Fruit fly (Drosophila melanogaster) S2 (cell line): ENCODE results near the gene alpha-Est2.

ENCODE experiments used
- CG8478 ChIP-seq: fragments of >200 bp; optimal IDR thresholded peaks from 2 replicates; lab custom pipeline; 2018
- CTCF ChIP-seq, 2 experiments: fragments of >200 bp; optimal IDR thresholded peaks; 2 replicates each; lab custom pipeline; 2018

alpha-Est2 gene

dm6 chr3R:7515599-7516069 is 26.0 kb upstream of the alpha-Est2 start, which contains the start of gene alpha-Est8:
Gene alpha-Est8, minus strand, starts transcription at chr3R:7515670.
- TF ChIP-seq CG8478 (lab: Kevin White, UChicago) (no peak), CTCF (optimal IDR thresholded peaks at IDR 0.05; lab: Kevin White, UChicago) (no peak)

- TF ChIP-seq CTCF (optimal IDR thresholded peaks at IDR 0.05; lab: Kevin White, UChicago) (no peak), CG8478 (lab: Kevin White, UChicago) (no peak)
These were observed 22.3 kb upstream of the alpha-Est2 start, which contains the start of gene Ubc84D for dm6 chr3R:7519356-7519755. Gene Ubc84D, minus strand, starts transcription at chr3R:7519456.

dm6 chr3R:7522266-7522955 is 19.2 kb upstream of the alpha-Est2 start:
- TF ChIP-seq CTCF (optimal IDR thresholded peaks at IDR 0.05; lab: Kevin White, UChicago) (no peak), CG8478 (lab: Kevin White, UChicago) (no peak)

- no peak for TF ChIP-seq CTCF (optimal IDR thresholded peaks at IDR 0.05; lab: Kevin White, UChicago)
- TF ChIP-seq CG8478 (lab: Kevin White, UChicago), result no peak
These were observed 18.0 kb upstream of the alpha-Est2 start, which contains the start of gene alpha-Est7 for dm6 chr3R:7523594-7523993. Gene alpha-Est7, minus strand, starts transcription at chr3R:7523753.

- TF ChIP-seq CG8478 (lab: Kevin White, UChicago), result no peak
- no peak for TF ChIP-seq CTCF (optimal IDR thresholded peaks at IDR 0.05; lab: Kevin White, UChicago)
These were observed 17.4 kb upstream of the alpha-Est2 start for dm6 chr3R:7524160-7524559.

dm6 chr3R:7528677-7529076 is 12.9 kb upstream of the alpha-Est2 start, which contains the start of gene alpha-Est6:
Gene alpha-Est6, minus strand, starts transcription at chr3R:7528777.
- no peak for TF ChIP-seq CG8478 (lab: Kevin White, UChicago)
- TF ChIP-seq CTCF (optimal IDR thresholded peaks at IDR 0.05; lab: Kevin White, UChicago), result no peak

dm6 chr3R:7530184-7530821 is 11.3 kb upstream of the alpha-Est2 start, which contains the start of the genes Rtnl2 and alphaTub84D:
Gene Rtnl2, minus strand, starts transcription at chr3R:7530241.
Gene alphaTub84D, plus strand, starts transcription at chr3R:7530753.
- no peak for TF ChIP-seq CTCF (optimal IDR thresholded peaks at IDR 0.05; lab: Kevin White, UChicago)
- TF ChIP-seq CG8478 (lab: Kevin White, UChicago), result no peak

dm6 chr3R:7535606-7536005 is 6.0 kb upstream of the alpha-Est2 start:
- TF ChIP-seq CTCF (optimal IDR thresholded peaks at IDR 0.05; lab: Kevin White, UChicago), result no peak
- no peak for TF ChIP-seq CG8478 (lab: Kevin White, UChicago)

dm6 chr3R:7536281-7536680 is 5.3 kb upstream of the alpha-Est2 start, which contains the start of gene alpha-Est5:
Gene alpha-Est5, minus strand, starts transcription at chr3R:7536390.
- TF ChIP-seq CTCF (optimal IDR thresholded peaks at IDR 0.05; lab: Kevin White, UChicago), result no peak
- no peak for TF ChIP-seq CG8478 (lab: Kevin White, UChicago)

dm6 chr3R:7538435-7538834 is 3.2 kb upstream of the alpha-Est2 start, which contains the start of gene alpha-Est4:
Gene alpha-Est4, minus strand, starts transcription at chr3R:7538615.
- TF ChIP-seq CTCF (optimal IDR thresholded peaks at IDR 0.05; lab: Kevin White, UChicago) (no peak), CG8478 (lab: Kevin White, UChicago) (no peak)

- no peak for TF ChIP-seq CG8478 (lab: Kevin White, UChicago)
- no peak for TF ChIP-seq CTCF (optimal IDR thresholded peaks at IDR 0.05; lab: Kevin White, UChicago)
These were observed 7.5 kb downstream of the alpha-Est2 start, which contains the start of gene alpha-Est1 for dm6 chr3R:7548808-7549744. Gene alpha-Est1, minus strand, starts transcription at chr3R:7549124.

dm6 chr3R:7551708-7552107 is 10.1 kb downstream of the alpha-Est2 start, which contains the start of gene CG45545:
Gene CG45545, plus strand, starts transcription at chr3R:7552008.
- TF ChIP-seq CTCF (optimal IDR thresholded peaks at IDR 0.05; lab: Kevin White, UChicago), result no peak
- TF ChIP-seq CG8478 (lab: Kevin White, UChicago), result no peak

- TF ChIP-seq CTCF (optimal IDR thresholded peaks at IDR 0.05; lab: Kevin White, UChicago) (no peak), CG8478 (lab: Kevin White, UChicago) (no peak)
These were observed 30.6 kb downstream of the alpha-Est2 start for dm6 chr3R:7572237-7572636.

- no peak for TF ChIP-seq CTCF (optimal IDR thresholded peaks at IDR 0.05; lab: Kevin White, UChicago)
- TF ChIP-seq CG8478 (lab: Kevin White, UChicago), result no peak
These were observed 49.6 kb downstream of the alpha-Est2 start for dm6 chr3R:7591189-7591588.
